Fruit fly (Drosophila melanogaster) whole organism, wandering third instar larva: ENCODE data around the gene mAChR-C.

ENCODE experiments used
- Abd-B ChIP-seq: fragments of >200 bp; optimal IDR thresholded peaks from 2 replicates; lab custom pipeline; 2017; ENCODE audit warnings: missing biosample characterization, missing genetic modification characterization
- CG32264 ChIP-seq: fragments of 200-800 bp; sonication (Bioruptor generic); optimal IDR thresholded peaks from 2 replicates; lab custom pipeline; 2016; ENCODE audit warnings: missing biosample characterization, missing genetic modification characterization
- CG9705 ChIP-seq: fragments of 200-800 bp; sonication (Bioruptor generic); optimal IDR thresholded peaks from 2 replicates; lab custom pipeline; 2018; ENCODE audit warnings: missing biosample characterization, mild to moderate bottlenecking, missing genetic modification characterization
- CrebA ChIP-seq: fragments of 200-800 bp; sonication (Bioruptor generic); optimal IDR thresholded peaks from 2 replicates; lab custom pipeline; 2016; ENCODE audit warnings: missing biosample characterization, mild to moderate bottlenecking, missing genetic modification characterization, borderline replicate concordance
- Dfd ChIP-seq: fragments of >200 bp; optimal IDR thresholded peaks from 2 replicates; lab custom pipeline; 2017; ENCODE audit warnings: missing biosample characterization, missing genetic modification characterization
- Dif ChIP-seq: fragments of 200-275, 200-300 bp; sonication (Bioruptor generic); optimal IDR thresholded peaks from 2 replicates; lab custom pipeline; 2018; ENCODE audit warnings: missing biosample characterization, missing genetic modification characterization; ENCODE audit not compliant: partially characterized antibody
- GATAd ChIP-seq: sonication (Bioruptor generic); optimal IDR thresholded peaks from 2 replicates; lab custom pipeline; 2016; ENCODE audit warnings: missing biosample characterization, missing genetic modification characterization
- HLH106 ChIP-seq: fragments of 200-800 bp; optimal IDR thresholded peaks from 3 replicates; lab custom pipeline; 2019; ENCODE audit warnings: missing biosample characterization, mild to moderate bottlenecking, missing genetic modification characterization, moderate library complexity
- Hr78 ChIP-seq: fragments of >200 bp; optimal IDR thresholded peaks from 2 replicates; lab custom pipeline; 2017; ENCODE audit warnings: missing biosample characterization, missing genetic modification characterization
- Mio ChIP-seq: sonication (Bioruptor generic); optimal IDR thresholded peaks from 2 replicates; lab custom pipeline; 2016; ENCODE audit warnings: missing biosample characterization, missing genetic modification characterization
- Myc ChIP-seq: fragments of >200 bp; optimal IDR thresholded peaks from 2 replicates; lab custom pipeline; 2017
- N ChIP-seq: fragments of >200 bp; optimal IDR thresholded peaks from 2 replicates; lab custom pipeline; 2018; ENCODE audit warnings: missing biosample characterization, missing external identifiers, missing genetic modification characterization
- OdsH ChIP-seq: fragments of 200-800 bp; sonication (Bioruptor generic); optimal IDR thresholded peaks from 2 replicates; lab custom pipeline; 2016; ENCODE audit warnings: missing biosample characterization, mild to moderate bottlenecking, missing genetic modification characterization
- Rel ChIP-seq, 2 experiments: fragments of 200-800 bp; sonication (Bioruptor generic) in 1 of 2; optimal IDR thresholded peaks; 2 replicates in 1 of 2; 3 replicates in 1 of 2; lab custom pipeline; 2016 to 2019; ENCODE audit warnings: mild to moderate bottlenecking in 2 of 2, missing biosample characterization in 2 of 2, missing genetic modification characterization in 2 of 2, moderate library complexity in 1 of 2
- Sp1 ChIP-seq: fragments of 200-800 bp; sonication (Bioruptor generic); optimal IDR thresholded peaks from 3 replicates; lab custom pipeline; 2019; ENCODE audit warnings: missing biosample characterization, mild to moderate bottlenecking, missing genetic modification characterization, moderate library complexity
- Vsx2 ChIP-seq: fragments of 200-300, 225-300 bp; sonication (Bioruptor generic); optimal IDR thresholded peaks from 2 replicates; lab custom pipeline; 2018; ENCODE audit warnings: missing biosample characterization, missing genetic modification characterization; ENCODE audit not compliant: partially characterized antibody
- br ChIP-seq: fragments of 200-800 bp; sonication (Bioruptor generic); optimal IDR thresholded peaks from 2 replicates; lab custom pipeline; 2016; ENCODE audit warnings: missing biosample characterization, missing genetic modification characterization
- brk ChIP-seq: fragments of 200-800 bp; sonication (Bioruptor generic); optimal IDR thresholded peaks from 2 replicates; lab custom pipeline; 2016; ENCODE audit warnings: missing biosample characterization, mild to moderate bottlenecking, missing genetic modification characterization
- dl ChIP-seq, 2 experiments: fragments of 175-275, 200-275 bp in 1 of 2; fragments of 200-275 bp in 1 of 2; sonication (Bioruptor generic); optimal IDR thresholded peaks; lab custom pipeline; 2018; ENCODE audit warnings: mild to moderate bottlenecking in 2 of 2, missing biosample characterization in 2 of 2, missing genetic modification characterization in 2 of 2, moderate library complexity in 2 of 2; ENCODE audit not compliant: partially characterized antibody in 2 of 2, insufficient read depth in 1 of 2
- dmrt93B ChIP-seq: fragments of 200-800 bp; sonication (Bioruptor generic); optimal IDR thresholded peaks from 2 replicates; lab custom pipeline; 2018; ENCODE audit warnings: missing biosample characterization, mild to moderate bottlenecking, missing genetic modification characterization
- dsf ChIP-seq: sonication (Bioruptor generic); optimal IDR thresholded peaks from 2 replicates; lab custom pipeline; 2016; ENCODE audit warnings: missing biosample characterization, missing genetic modification characterization, borderline replicate concordance
- ey ChIP-seq: fragments of 200-800 bp; sonication (Bioruptor generic); optimal IDR thresholded peaks from 2 replicates; lab custom pipeline; 2016; ENCODE audit warnings: missing biosample characterization, missing genetic modification characterization
- foxo ChIP-seq, 2 experiments: fragments of 200-800 bp; sonication (Bioruptor generic); optimal IDR thresholded peaks; 2 replicates in 1 of 2; 3 replicates in 1 of 2; lab custom pipeline; 2016 to 2017; ENCODE audit warnings: missing biosample characterization in 2 of 2, missing genetic modification characterization in 2 of 2
- fru ChIP-seq: fragments of 200-800 bp; sonication (Bioruptor generic); optimal IDR thresholded peaks from 3 replicates; lab custom pipeline; 2016; ENCODE audit warnings: missing biosample characterization, mild to moderate bottlenecking, missing genetic modification characterization
- h ChIP-seq: fragments of 200-800 bp; sonication (Bioruptor generic); optimal IDR thresholded peaks from 3 replicates; lab custom pipeline; 2016; ENCODE audit warnings: missing biosample characterization, mild to moderate bottlenecking, missing genetic modification characterization
- jim ChIP-seq: fragments of 175-275, 200-325 bp; sonication (Bioruptor generic); optimal IDR thresholded peaks from 2 replicates; lab custom pipeline; 2016; ENCODE audit warnings: missing biosample characterization, mild to moderate bottlenecking, missing genetic modification characterization
- lola ChIP-seq: fragments of >200 bp; optimal IDR thresholded peaks from 2 replicates; lab custom pipeline; 2017; ENCODE audit warnings: missing biosample characterization, missing genetic modification characterization
- pan ChIP-seq: fragments of >200 bp; optimal IDR thresholded peaks from 2 replicates; lab custom pipeline; 2017
- psq ChIP-seq: fragments of 200-800 bp; sonication (Bioruptor generic); optimal IDR thresholded peaks from 3 replicates; lab custom pipeline; 2017; ENCODE audit warnings: missing biosample characterization, mild to moderate bottlenecking, missing genetic modification characterization, moderate library complexity
- rgr ChIP-seq: fragments of 200-800 bp; sonication (Bioruptor generic); optimal IDR thresholded peaks from 3 replicates; lab custom pipeline; 2016; ENCODE audit warnings: missing biosample characterization, mild to moderate bottlenecking, missing genetic modification characterization
- sv ChIP-seq: fragments of 200-800 bp; sonication (Bioruptor generic); optimal IDR thresholded peaks from 3 replicates; lab custom pipeline; 2016; ENCODE audit warnings: missing biosample characterization, missing genetic modification characterization
- tai ChIP-seq: sonication (Bioruptor generic); optimal IDR thresholded peaks from 2 replicates; lab custom pipeline; 2016; ENCODE audit warnings: missing biosample characterization, missing genetic modification characterization
- usp ChIP-seq: fragments of >200 bp; optimal IDR thresholded peaks from 2 replicates; lab custom pipeline; 2017; ENCODE audit warnings: missing biosample characterization, missing genetic modification characterization
- woc ChIP-seq: sonication (Bioruptor generic); optimal IDR thresholded peaks from 2 replicates; lab custom pipeline; 2016; ENCODE audit warnings: missing biosample characterization, mild to moderate bottlenecking, missing genetic modification characterization

Gene mAChR-C

DNA sequence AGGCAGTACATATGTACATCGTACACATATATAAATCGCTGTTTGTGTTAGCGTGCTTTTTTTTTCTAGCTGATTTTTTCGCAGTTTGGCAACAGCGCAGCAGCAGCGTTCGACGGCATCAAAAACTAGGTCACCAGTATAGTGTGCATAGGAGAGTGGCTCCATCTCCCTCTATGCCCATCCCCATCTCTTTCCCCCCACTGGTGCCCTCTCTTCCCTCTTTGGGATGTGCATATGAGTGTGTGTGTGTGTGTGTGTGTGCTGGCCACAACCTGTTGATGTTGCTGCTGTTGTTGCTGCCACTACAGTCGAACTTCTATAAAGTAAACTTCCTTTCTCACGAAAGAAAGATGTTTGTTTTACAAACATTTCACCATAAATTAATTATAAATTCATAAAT lies 39.3 kb upstream of the mAChR-C start:
- TF ChIP-seq Dfd (GFP tag; lab: Kevin White, UChicago) (peak; percentile 75), dl (GFP tag; optimal IDR thresholded peaks at IDR 0.05; lab: Kevin White, UChicago; ENCODE audit: insufficient read depth in 1 of 2, partially characterized antibody in 2 of 2) (no peak), foxo (GFP tag; optimal IDR thresholded peaks at IDR 0.05; lab: Kevin White, UChicago) (no peak), GATAd (GFP tag; lab: Kevin White, UChicago) (no peak)

DNA sequence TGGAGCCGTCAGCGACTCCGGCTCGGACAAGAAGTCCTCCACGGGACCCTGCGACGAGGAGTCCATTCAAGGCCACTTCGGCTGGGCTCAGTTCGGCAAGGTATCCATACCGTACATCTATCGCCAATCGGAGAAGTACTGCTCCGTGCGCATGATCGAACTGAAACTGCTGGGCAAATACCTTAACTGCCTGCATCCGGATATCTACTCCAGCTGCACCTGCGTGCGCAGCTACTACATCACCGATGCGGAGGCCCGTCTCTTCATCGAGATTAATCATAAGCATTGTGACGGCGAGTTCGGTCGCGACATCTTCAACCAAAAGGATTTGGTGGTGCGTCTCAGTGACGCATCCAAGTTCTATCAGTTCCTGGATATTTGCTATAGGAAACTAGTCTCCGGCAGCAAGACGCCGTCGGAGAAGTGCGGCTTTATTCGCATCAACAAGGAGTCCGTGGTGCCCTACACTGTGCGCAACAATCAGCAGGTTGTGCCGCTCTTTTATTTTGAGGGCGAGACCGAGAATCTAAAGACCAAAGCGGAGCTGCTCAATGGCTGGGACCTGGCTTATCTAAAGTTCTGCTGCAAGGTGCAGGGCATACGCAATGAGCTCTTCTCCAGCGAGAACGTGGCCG lies 37.4 kb upstream of the mAChR-C start:
- TF ChIP-seq Hr78: no peak
- no peak for TF ChIP-seq h (GFP tag; lab: Kevin White, UChicago)
- no peak for TF ChIP-seq Mio (GFP tag; lab: Kevin White, UChicago)
- TF ChIP-seq OdsH (GFP tag; lab: Kevin White, UChicago): no peak
- no peak for TF ChIP-seq pan (lab: Kevin White, UChicago)
- no peak for TF ChIP-seq jim (GFP tag; lab: Kevin White, UChicago)
- TF ChIP-seq rgr: no peak
- TF ChIP-seq, all 38 proteins: peak for 0

DNA sequence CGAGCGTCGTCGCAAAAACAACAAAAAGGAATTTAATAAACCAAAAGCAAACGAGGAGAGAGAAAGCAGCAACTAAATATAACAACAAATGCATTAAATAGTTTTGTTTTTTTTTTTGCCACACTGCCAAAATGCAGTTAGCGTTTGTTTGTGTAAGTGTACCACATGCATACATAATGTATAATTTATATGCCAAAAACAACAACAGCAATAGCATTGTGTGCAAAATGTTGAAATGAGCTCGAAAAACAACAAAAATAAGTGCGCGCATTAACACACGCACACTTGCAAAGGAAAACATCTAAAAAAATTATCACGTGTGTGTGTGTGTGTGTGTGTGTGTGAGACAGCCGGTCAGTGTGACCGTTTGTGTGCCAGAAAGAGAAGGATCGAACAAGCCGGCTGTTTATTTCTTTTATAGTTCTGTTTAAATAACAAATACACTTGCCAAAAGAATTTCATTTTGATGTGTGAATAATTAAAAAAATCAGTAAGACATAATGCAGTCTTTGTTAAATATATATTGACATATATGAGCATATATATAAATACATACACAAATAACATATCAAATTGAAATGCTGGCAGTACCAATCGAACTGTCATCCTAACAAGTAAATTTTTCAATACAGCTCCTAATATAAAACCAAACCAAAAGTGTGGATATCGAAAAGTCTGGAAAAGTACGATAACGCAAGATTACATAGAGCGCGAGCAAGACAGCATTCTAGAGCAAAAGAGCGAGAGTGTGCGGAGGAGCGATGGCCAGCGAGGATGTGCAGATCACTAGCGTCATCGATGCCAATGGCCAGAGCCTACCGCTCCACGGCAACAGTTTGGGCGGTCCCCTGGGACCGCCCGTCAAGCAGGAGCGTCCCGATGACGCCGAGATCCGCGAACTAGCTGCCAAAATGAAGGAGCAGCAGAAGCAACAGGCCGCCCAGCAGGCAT lies 36.4 kb upstream of the mAChR-C start:
- TF ChIP-seq sv: no peak
- peak; percentile 26 for TF ChIP-seq Dfd (GFP tag; lab: Kevin White, UChicago)
- TF ChIP-seq dmrt93B: no peak

DNA sequence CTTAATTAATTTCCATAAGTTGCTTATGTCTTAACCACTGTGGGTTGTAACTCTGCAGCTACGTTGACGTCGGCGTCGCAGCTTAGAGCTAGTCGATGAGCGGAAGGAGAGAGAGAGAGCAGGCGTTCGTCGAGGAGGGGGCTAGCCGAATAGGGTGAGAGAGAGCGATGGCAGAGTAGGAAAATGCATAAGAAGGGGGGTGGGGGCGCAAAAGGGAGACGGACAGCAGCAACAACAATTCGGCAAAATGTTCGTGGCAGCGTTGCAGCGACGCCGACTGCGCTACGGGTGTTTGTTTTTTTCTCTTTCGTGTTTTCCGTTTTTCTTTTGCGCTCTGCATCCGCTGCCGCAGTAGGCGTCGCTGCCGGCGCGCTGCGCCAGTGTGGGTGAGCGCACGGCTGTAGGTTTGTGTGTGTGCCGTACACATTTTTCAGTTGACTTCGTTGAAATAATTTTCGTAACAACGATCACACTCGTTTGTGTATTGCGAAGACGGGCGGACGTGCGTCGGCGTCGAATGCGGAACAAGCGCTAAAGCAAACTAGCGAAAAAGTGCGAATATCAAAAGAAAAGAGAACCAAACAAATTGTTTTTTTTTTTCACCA lies 35.6 kb upstream of the mAChR-C start:
- peak; percentile 42 for TF ChIP-seq jim (GFP tag; lab: Kevin White, UChicago)
- no peak for TF ChIP-seq tai (GFP tag; lab: Kevin White, UChicago)
- TF ChIP-seq rgr: no peak
- TF ChIP-seq dl (GFP tag; optimal IDR thresholded peaks at IDR 0.05; lab: Kevin White, UChicago; ENCODE audit: insufficient read depth in 1 of 2, partially characterized antibody in 2 of 2): peak in 1 of 2 experiments; percentile 52
- no peak for TF ChIP-seq Rel (GFP tag; optimal IDR thresholded peaks at IDR 0.05; lab: Kevin White, UChicago)
- peak; percentile 40 for TF ChIP-seq Rel (tag; optimal IDR thresholded peaks at IDR 0.05; lab: Kevin White, UChicago)
- peak; percentile 52 for TF ChIP-seq Sp1
- TF ChIP-seq sv: no peak
- peak; percentile 68 for TF ChIP-seq Dif
- TF ChIP-seq psq (GFP tag; lab: Kevin White, UChicago): peak; percentile 90

DNA sequence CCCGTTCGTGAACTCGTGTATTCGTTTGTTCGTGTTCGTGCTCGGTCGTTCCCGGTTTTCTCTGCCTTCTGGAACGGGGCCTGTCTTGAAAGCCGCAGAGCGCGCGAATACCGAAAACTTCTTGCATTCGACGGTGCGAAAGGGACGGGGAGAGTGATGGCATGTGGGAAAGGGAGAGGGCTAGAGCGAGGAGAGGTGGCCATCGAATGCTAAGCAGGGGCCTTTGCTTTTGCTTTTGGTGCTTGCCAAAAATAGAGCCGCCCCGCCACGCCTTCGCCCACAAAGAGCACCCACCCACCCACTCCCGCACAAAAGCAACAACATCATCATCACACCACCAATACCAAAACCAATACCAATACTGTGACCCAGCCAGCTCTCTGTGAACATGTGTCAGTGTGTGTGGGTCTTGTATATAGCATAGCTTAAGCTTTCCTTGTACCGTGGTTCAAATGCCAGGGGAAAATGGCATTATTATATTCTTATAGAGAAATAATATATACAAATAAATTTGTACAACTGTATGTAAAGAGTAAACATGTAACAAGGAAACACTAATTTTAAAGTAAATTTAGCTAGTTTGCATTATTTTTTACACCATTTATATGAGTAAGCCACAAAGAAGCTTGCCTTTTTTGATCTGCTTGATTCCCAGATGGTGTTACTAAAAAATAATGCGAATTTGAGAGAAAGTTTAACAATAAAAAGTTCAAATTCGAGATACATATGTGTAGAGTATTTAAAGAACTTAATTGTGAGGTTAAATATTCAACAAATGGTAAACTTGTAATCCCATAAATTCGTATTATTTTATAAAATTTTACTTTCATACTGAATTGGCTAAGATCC lies 34.9 kb upstream of the mAChR-C start, which contains the start of gene CG14434:
Gene CG14434 (minus strand): TSS at position 20 of the 849 bp plus-strand sequence.
- TF ChIP-seq Mio (GFP tag; lab: Kevin White, UChicago): no peak
- peak; percentile 20 for TF ChIP-seq br (GFP tag; lab: Kevin White, UChicago)
- TF ChIP-seq CG9705 (GFP tag; lab: Kevin White, UChicago): no peak
- no peak for TF ChIP-seq GATAd (GFP tag; lab: Kevin White, UChicago)
- TF ChIP-seq Rel (GFP tag; optimal IDR thresholded peaks at IDR 0.05; lab: Kevin White, UChicago): no peak
- TF ChIP-seq Rel (tag; optimal IDR thresholded peaks at IDR 0.05; lab: Kevin White, UChicago): no peak
- no peak for TF ChIP-seq Vsx2
- no peak for TF ChIP-seq dl (GFP tag; optimal IDR thresholded peaks at IDR 0.05; lab: Kevin White, UChicago; ENCODE audit: insufficient read depth in 1 of 2, partially characterized antibody in 2 of 2)
- no peak for TF ChIP-seq pan (lab: Kevin White, UChicago)
- peak; percentile 41 for TF ChIP-seq ey (GFP tag; lab: Kevin White, UChicago)
- no peak for TF ChIP-seq Myc (lab: Kevin White, UChicago)
- TF ChIP-seq foxo (GFP tag; optimal IDR thresholded peaks at IDR 0.05; lab: Kevin White, UChicago): peak in 1 of 2 experiments; percentile 77
- no peak for TF ChIP-seq Dfd (GFP tag; lab: Kevin White, UChicago)
- peak; percentile 40 for TF ChIP-seq h (GFP tag; lab: Kevin White, UChicago)
- TF ChIP-seq OdsH (GFP tag; lab: Kevin White, UChicago): peak; percentile 57
- TF ChIP-seq sv: peak; percentile 41
- no peak for TF ChIP-seq lola
- TF ChIP-seq fru: peak; percentile 71
- peak; percentile 75 for TF ChIP-seq Sp1
- peak; percentile 49 for TF ChIP-seq rgr
- TF ChIP-seq jim (GFP tag; lab: Kevin White, UChicago): no peak
- no peak for TF ChIP-seq usp (GFP tag; lab: Kevin White, UChicago)
- peak; percentile 62 for TF ChIP-seq woc (GFP tag; lab: Kevin White, UChicago)
- no peak for TF ChIP-seq brk (GFP tag; lab: Kevin White, UChicago)
- TF ChIP-seq N: no peak
- no peak for TF ChIP-seq CG32264 (GFP tag; lab: Kevin White, UChicago)
- TF ChIP-seq Abd-B (GFP tag; lab: Kevin White, UChicago): no peak
- no peak for TF ChIP-seq dsf (GFP tag; lab: Kevin White, UChicago)
- TF ChIP-seq HLH106 (tag; lab: Kevin White, UChicago): peak; percentile 62
- TF ChIP-seq CrebA (GFP tag; lab: Kevin White, UChicago): no peak
